Worm (Caenorhabditis elegans): ENCODE data around the gene irk-2.

ce11 chrX:696253-696652, 18.0 kb downstream of the irk-2 start:
- TF ChIP-seq ztf-25 (GFP tag; IDR thresholded peaks at IDR 0.05): no peak
- TF ChIP-seq ama-1 (optimal IDR thresholded peaks at IDR 0.05): no peak
- no peak for TF ChIP-seq ama-1 (GFP tag; optimal IDR thresholded peaks at IDR 0.05)
- TF ChIP-seq tlf-1 (GFP tag; optimal IDR thresholded peaks at IDR 0.05): no peak
- no peak for TF ChIP-seq dpl-1 (GFP tag; optimal IDR thresholded peaks at IDR 0.05)
- TF ChIP-seq F33H1.4 (GFP tag; IDR thresholded peaks at IDR 0.05): no peak
- TF ChIP-seq mcd-1 (GFP tag; IDR thresholded peaks at IDR 0.05): no peak

Measured in whole organism, young adult.